Worm (Caenorhabditis elegans): ENCODE measurements around the gene F38H4.4.

DNA sequence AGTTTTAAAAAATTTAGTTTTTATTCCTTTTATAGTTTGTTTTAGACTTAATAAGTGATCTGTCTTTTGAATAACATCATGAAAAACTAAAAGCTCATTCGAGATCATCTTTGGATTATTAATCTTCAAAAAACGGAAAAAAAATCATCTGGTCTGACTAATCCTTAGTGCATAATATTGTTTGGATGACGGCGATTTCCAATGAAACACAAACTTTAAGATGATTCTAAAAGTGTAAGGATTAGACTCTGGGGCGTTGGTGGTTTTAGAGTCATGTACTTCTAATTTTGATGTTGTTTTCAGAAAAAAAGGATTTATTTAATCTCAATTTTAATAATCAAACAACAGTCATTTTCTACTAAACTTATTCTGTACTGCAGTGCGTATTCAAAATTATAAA, 45.3 kb downstream of the F38H4.4 start:
- TF ChIP-seq nhr-11 (tag; optimal IDR thresholded peaks at IDR 0.05) = no peak
- TF ChIP-seq sptf-1 (tag; optimal IDR thresholded peaks at IDR 0.05) = no peak
- TF ChIP-seq lin-39 (tag; optimal IDR thresholded peaks at IDR 0.05) = no peak
- no peak for TF ChIP-seq elt-3 (tag; optimal IDR thresholded peaks at IDR 0.05)
- TF ChIP-seq lin-13 (GFP tag; optimal IDR thresholded peaks at IDR 0.05) = no peak
- no peak for TF ChIP-seq snpc-4 (tag; optimal IDR thresholded peaks at IDR 0.05)

All from whole organism, L1 larva.